Fruit fly (Drosophila melanogaster) whole organism, embryonic: ENCODE measurements around the gene alpha-Man-Ia.

ENCODE experiments used
- BtbVII ChIP-seq: fragments of 200-800 bp; sonication (Bioruptor generic); optimal IDR thresholded peaks from 3 replicates; lab custom pipeline; 2017; ENCODE audit warnings: missing biosample characterization, mild to moderate bottlenecking, missing genetic modification characterization
- CG12299 ChIP-seq: fragments of 200-800 bp; sonication (Bioruptor generic); optimal IDR thresholded peaks from 2 replicates; lab custom pipeline; 2018; ENCODE audit warnings: missing biosample characterization, mild to moderate bottlenecking, missing genetic modification characterization
- CG13287 ChIP-seq: fragments of 200-800 bp; sonication (Bioruptor generic); IDR thresholded peaks from 2 replicates; pipeline ENCODE4 v1.3.6; 2022; ENCODE audit warnings: missing biosample characterization, missing genetic modification characterization; ENCODE audit not compliant: partially characterized antibody
- CG15073 ChIP-seq: fragments of 200-800 bp; sonication (Bioruptor generic); optimal IDR thresholded peaks from 2 replicates; lab custom pipeline; 2016; ENCODE audit warnings: missing biosample characterization, missing genetic modification characterization
- CG16815 ChIP-seq: fragments of 200-800 bp; sonication (Bioruptor generic); optimal IDR thresholded peaks from 3 replicates; lab custom pipeline; 2017; ENCODE audit warnings: missing biosample characterization, mild to moderate bottlenecking, missing genetic modification characterization
- CG18764 ChIP-seq: fragments of 200-800 bp; sonication (Bioruptor generic); optimal IDR thresholded peaks from 3 replicates; lab custom pipeline; 2016; ENCODE audit warnings: missing biosample characterization, missing genetic modification characterization
- CG2199 ChIP-seq: fragments of 200-800 bp; sonication (Bioruptor generic); IDR thresholded peaks from 3 replicates; pipeline ENCODE4 v1.3.6; 2022; ENCODE audit warnings: missing biosample characterization, missing genetic modification characterization
- CG31441 ChIP-seq: fragments of 200-800 bp; sonication (Bioruptor generic); IDR thresholded peaks from 2 replicates; pipeline ENCODE4 v1.3.6; 2022; ENCODE audit warnings: missing biosample characterization, missing genetic modification characterization
- CG33557 ChIP-seq: fragments of 200-800 bp; sonication (Bioruptor generic); optimal IDR thresholded peaks from 2 replicates; lab custom pipeline; 2019; ENCODE audit warnings: missing biosample characterization, mild to moderate bottlenecking, missing genetic modification characterization, moderate library complexity
- CG4328 ChIP-seq: fragments of 200-800 bp; sonication (Bioruptor generic); optimal IDR thresholded peaks from 3 replicates; lab custom pipeline; 2017; ENCODE audit warnings: missing biosample characterization, missing genetic modification reagents, missing genetic modification characterization
- CG4424 ChIP-seq: fragments of 200-800 bp; sonication (Bioruptor generic); optimal IDR thresholded peaks from 3 replicates; lab custom pipeline; 2016; ENCODE audit warnings: missing biosample characterization, missing genetic modification characterization
- CG4730 ChIP-seq: fragments of 200-800 bp; sonication (Bioruptor generic); IDR thresholded peaks from 2 replicates; pipeline ENCODE4 v1.3.6; 2022; ENCODE audit warnings: missing biosample characterization, missing genetic modification characterization
- CG6254 ChIP-seq: fragments of 200-800 bp; sonication (Bioruptor generic); optimal IDR thresholded peaks from 3 replicates; lab custom pipeline; 2017; ENCODE audit warnings: mild to moderate bottlenecking, missing biosample characterization, missing genetic modification reagents, missing genetic modification characterization
- CG6272 ChIP-seq: fragments of 200-800 bp; sonication (Bioruptor generic); IDR thresholded peaks from 2 replicates; pipeline ENCODE4 v1.3.6; 2022; ENCODE audit warnings: missing biosample characterization, missing genetic modification characterization
- CG6654 ChIP-seq: fragments of 200-800 bp; sonication (Bioruptor generic); optimal IDR thresholded peaks from 2 replicates; lab custom pipeline; 2017; ENCODE audit warnings: missing biosample characterization, mild to moderate bottlenecking, missing genetic modification characterization
- CG7271 ChIP-seq: fragments of 200-800 bp; sonication (Bioruptor generic); optimal IDR thresholded peaks from 2 replicates; lab custom pipeline; 2018; ENCODE audit warnings: missing biosample characterization, mild to moderate bottlenecking, missing genetic modification characterization, moderate library complexity
- Doc3 ChIP-seq: fragments of 200-800 bp; sonication (Bioruptor generic); IDR thresholded peaks from 3 replicates; pipeline ENCODE4 v1.3.6; 2022; ENCODE audit warnings: missing biosample characterization, missing genetic modification characterization; ENCODE audit not compliant: partially characterized antibody
- HLH3B ChIP-seq: fragments of 200-800 bp; sonication (Bioruptor generic); IDR thresholded peaks from 2 replicates; pipeline ENCODE4 v1.3.6; 2022; ENCODE audit warnings: missing biosample characterization, missing genetic modification characterization
- HLH4C ChIP-seq: fragments of 200-800 bp; sonication (Bioruptor generic); IDR thresholded peaks from 3 replicates; pipeline ENCODE4 v1.3.6; 2022; ENCODE audit warnings: missing biosample characterization, missing genetic modification characterization; ENCODE audit not compliant: partially characterized antibody
- HmgD ChIP-seq: fragments of 200-800 bp; sonication (Bioruptor generic); optimal IDR thresholded peaks from 3 replicates; lab custom pipeline; 2016; ENCODE audit warnings: missing biosample characterization, missing genetic modification characterization
- Hr78 ChIP-seq, 2 experiments: fragments of 200-800 bp in 1 of 2; fragments of >200 bp in 1 of 2; sonication (Bioruptor generic) in 1 of 2; optimal IDR thresholded peaks; 2 replicates each; lab custom pipeline; 2017 to 2019; ENCODE audit warnings: missing biosample characterization in 2 of 2, missing genetic modification characterization in 2 of 2, mild to moderate bottlenecking in 1 of 2, moderate library complexity in 1 of 2
- Jarid2 ChIP-seq: fragments of 200-800 bp; sonication (Bioruptor generic); optimal IDR thresholded peaks from 3 replicates; lab custom pipeline; 2017; ENCODE audit warnings: mild to moderate bottlenecking, missing biosample characterization, missing genetic modification reagents, missing genetic modification characterization
- Lhr ChIP-seq: fragments of 200-800 bp; sonication (Bioruptor generic); optimal IDR thresholded peaks from 3 replicates; lab custom pipeline; 2017; ENCODE audit warnings: mild to moderate bottlenecking, missing biosample characterization, missing genetic modification reagents, missing genetic modification characterization
- Neu2 ChIP-seq: fragments of 200-800 bp; sonication (Bioruptor generic); optimal IDR thresholded peaks from 3 replicates; lab custom pipeline; 2016; ENCODE audit warnings: missing biosample characterization, missing genetic modification characterization, borderline replicate concordance
- Oaz ChIP-seq: fragments of 200-800 bp; sonication (Bioruptor generic); IDR thresholded peaks from 2 replicates; pipeline ENCODE4 v1.3.6; 2022; ENCODE audit warnings: missing biosample characterization, missing genetic modification characterization
- Oli ChIP-seq: fragments of 200-800 bp; sonication (Bioruptor generic); optimal IDR thresholded peaks from 2 replicates; lab custom pipeline; 2018; ENCODE audit warnings: missing biosample characterization, mild to moderate bottlenecking, missing genetic modification characterization, moderate library complexity
- PHDP ChIP-seq: fragments of 200-800 bp; sonication (Bioruptor generic); optimal IDR thresholded peaks from 3 replicates; lab custom pipeline; 2018; ENCODE audit warnings: missing biosample characterization, mild to moderate bottlenecking, missing genetic modification characterization, moderate library complexity
- Sox102F ChIP-seq: fragments of 200-800 bp; sonication (Bioruptor generic); optimal IDR thresholded peaks from 2 replicates; lab custom pipeline; 2018; ENCODE audit warnings: missing biosample characterization, mild to moderate bottlenecking, missing genetic modification characterization, moderate library complexity
- Ssrp ChIP-seq: fragments of 200-800 bp; sonication (Bioruptor generic); optimal IDR thresholded peaks from 2 replicates; lab custom pipeline; 2018; ENCODE audit warnings: missing biosample characterization, mild to moderate bottlenecking, missing genetic modification characterization, moderate library complexity
- TFAM ChIP-seq: fragments of 200-800 bp; sonication (Bioruptor generic); optimal IDR thresholded peaks from 2 replicates; lab custom pipeline; 2017; ENCODE audit warnings: missing biosample characterization, missing genetic modification characterization, inconsistent platforms
- YL-1 ChIP-seq: fragments of 200-800 bp; sonication (Bioruptor generic); optimal IDR thresholded peaks from 3 replicates; lab custom pipeline; 2017; ENCODE audit warnings: missing biosample characterization, mild to moderate bottlenecking, missing genetic modification characterization
- ap ChIP-seq: fragments of 200-800 bp; sonication (Bioruptor generic); IDR thresholded peaks from 2 replicates; pipeline ENCODE4 v1.3.6; 2022; ENCODE audit warnings: missing biosample characterization, missing genetic modification characterization
- ase ChIP-seq: fragments of 200-800 bp; sonication (Bioruptor generic); IDR thresholded peaks from 3 replicates; pipeline ENCODE4 v1.3.6; 2022; ENCODE audit warnings: missing biosample characterization, missing genetic modification characterization
- ato ChIP-seq: fragments of 200-800 bp; sonication (Bioruptor generic); IDR thresholded peaks from 2 replicates; pipeline ENCODE4 v1.3.6; 2022; ENCODE audit warnings: missing biosample characterization, missing genetic modification characterization; ENCODE audit not compliant: partially characterized antibody
- chif ChIP-seq, 2 experiments: fragments of 200-800 bp; sonication (Bioruptor generic); optimal IDR thresholded peaks; 3 replicates each; lab custom pipeline; 2016; ENCODE audit warnings: missing biosample characterization in 2 of 2, missing genetic modification characterization in 2 of 2
- dmrt99B ChIP-seq: fragments of 200-800 bp; sonication (Bioruptor generic); optimal IDR thresholded peaks from 2 replicates; lab custom pipeline; 2018; ENCODE audit warnings: missing biosample characterization, mild to moderate bottlenecking, missing genetic modification characterization, moderate library complexity
- esg ChIP-seq: fragments of 200-800 bp; sonication (Bioruptor generic); conservative IDR thresholded peaks from 2 replicates; pipeline ENCODE4 v1.3.6; 2022; ENCODE audit warnings: missing biosample characterization, missing genetic modification characterization
- fd102C ChIP-seq: fragments of 200-800 bp; sonication (Bioruptor generic); optimal IDR thresholded peaks from 2 replicates; lab custom pipeline; 2018; ENCODE audit warnings: missing biosample characterization, mild to moderate bottlenecking, missing genetic modification characterization, moderate library complexity
- fd64A ChIP-seq: fragments of 200-800 bp; sonication (Bioruptor generic); optimal IDR thresholded peaks from 3 replicates; lab custom pipeline; 2018; ENCODE audit warnings: missing biosample characterization, mild to moderate bottlenecking, missing genetic modification characterization
- gcm ChIP-seq: fragments of 200-800 bp; sonication (Bioruptor generic); optimal IDR thresholded peaks from 2 replicates; lab custom pipeline; 2019; ENCODE audit warnings: missing biosample characterization, mild to moderate bottlenecking, missing genetic modification characterization, moderate library complexity
- gcm2 ChIP-seq: fragments of 200-800 bp; sonication (Bioruptor generic); optimal IDR thresholded peaks from 2 replicates; lab custom pipeline; 2016; ENCODE audit warnings: missing biosample characterization, missing genetic modification characterization
- gem ChIP-seq: fragments of 200-800 bp; sonication (Bioruptor generic); optimal IDR thresholded peaks from 2 replicates; lab custom pipeline; 2019; ENCODE audit warnings: missing biosample characterization, mild to moderate bottlenecking, missing genetic modification characterization, moderate library complexity
- ken ChIP-seq: fragments of 200-800 bp; sonication (Bioruptor generic); IDR thresholded peaks from 3 replicates; pipeline ENCODE4 v1.3.6; 2022; ENCODE audit warnings: missing biosample characterization, missing genetic modification characterization
- nau ChIP-seq: fragments of 200-800 bp; sonication (Bioruptor generic); optimal IDR thresholded peaks from 3 replicates; lab custom pipeline; 2017; ENCODE audit warnings: missing biosample characterization, mild to moderate bottlenecking, missing genetic modification characterization, missing genetic modification reagents
- pan ChIP-seq, 4 experiments: fragments of >200 bp in 3 of 4; fragments of 200-800 bp in 1 of 4; sonication (Bioruptor generic) in 1 of 4; optimal IDR thresholded peaks in 3 of 4; IDR thresholded peaks in 1 of 4; 2 replicates each; pipeline versions ENCODE4 v1.3.6 to Lab custom; 2017 to 2022; ENCODE audit warnings: missing biosample characterization in 2 of 4, missing genetic modification characterization in 2 of 4, mixed read lengths in 1 of 4
- pho ChIP-seq: fragments of 200-800 bp; sonication (Bioruptor generic); optimal IDR thresholded peaks from 2 replicates; lab custom pipeline; 2016; ENCODE audit warnings: missing biosample characterization, missing genetic modification characterization
- pnt ChIP-seq: fragments of 200-800 bp; sonication (Bioruptor generic); optimal IDR thresholded peaks from 3 replicates; lab custom pipeline; 2016; ENCODE audit warnings: missing biosample characterization, missing genetic modification characterization
- sens ChIP-seq: fragments of 200-800 bp; sonication (Bioruptor generic); peaks from one replicate; lab custom pipeline; 2016; ENCODE audit warnings: missing biosample characterization, missing genetic modification characterization
- sim ChIP-seq: fragments of 200-800 bp; sonication (Bioruptor generic); IDR thresholded peaks from 2 replicates; pipeline ENCODE4 v1.3.6; 2022; ENCODE audit warnings: missing biosample characterization, missing genetic modification characterization

The alpha-Man-Ia gene

DNA sequence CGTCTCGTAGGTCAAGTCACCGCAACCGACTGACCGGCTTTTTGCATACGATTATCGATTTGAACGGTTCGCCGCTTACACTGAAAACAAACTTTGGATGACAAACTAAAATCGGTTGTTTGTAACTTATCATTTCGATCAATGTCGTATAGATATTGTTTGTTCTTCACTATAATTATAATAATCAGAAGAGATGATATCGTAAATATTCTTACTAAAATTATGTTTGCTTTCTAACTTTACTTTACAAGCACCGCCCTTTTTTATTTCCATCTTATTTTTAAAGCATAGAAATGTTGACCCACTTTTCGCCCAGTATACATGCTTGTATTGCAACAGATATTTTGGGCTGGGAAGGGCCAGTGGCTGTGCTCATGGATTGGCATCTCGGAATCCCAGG lies 92.7 kb downstream of the alpha-Man-Ia start, which contains the start of gene CG2961 (continued):
- TF ChIP-seq ase (GFP tag; lab: Robert Waterston, UW) (0 out of 3 replicates have a peak, but pooled peaks have one; percentile 8), Sox102F (GFP tag; lab: Kevin White, UChicago) (peak; percentile 64), pan (optimal IDR thresholded peaks at IDR 0.05; lab: Kevin White, UChicago) (no peak), pan (GFP tag; optimal IDR thresholded peaks at IDR 0.05 in 1 of 2, IDR thresholded peaks at IDR 0.05 in 1 of 2) (peak in 1 of 2 experiments; percentile 57), CG31441 (GFP tag; lab: Robert Waterston, UW) (no peak), Neu2 (GFP tag; lab: Kevin White, UChicago) (no peak), gem (peak; percentile 59), CG6272 (GFP tag; lab: Robert Waterston, UW) (no peak), ken (no peak), fd64A (GFP tag; lab: Kevin White, UChicago) (no peak), nau (GFP tag; lab: Kevin White, UChicago) (peak; percentile 8), sens (GFP tag; lab: Kevin White, UChicago) (peak; percentile 83), CG4424 (GFP tag; lab: Kevin White, UChicago) (no peak), CG6654 (GFP tag; lab: Kevin White, UChicago) (no peak), HLH3B (0 out of 2 replicates have a peak, but pooled peaks have one; percentile 22), Oli (tag; lab: Kevin White, UChicago) (peak; percentile 47), Oaz (GFP tag; lab: Robert Waterston, UW) (peak; percentile 38; the same call in 1 of the 2 replicates), fd102C (no peak), PHDP (tag; lab: Kevin White, UChicago) (peak; percentile 25), ato (GFP tag; lab: Robert Waterston, UW) (no peak), ap (GFP tag; lab: Robert Waterston, UW) (peak; percentile 38; the same call in 1 of the 2 replicates)

DNA sequence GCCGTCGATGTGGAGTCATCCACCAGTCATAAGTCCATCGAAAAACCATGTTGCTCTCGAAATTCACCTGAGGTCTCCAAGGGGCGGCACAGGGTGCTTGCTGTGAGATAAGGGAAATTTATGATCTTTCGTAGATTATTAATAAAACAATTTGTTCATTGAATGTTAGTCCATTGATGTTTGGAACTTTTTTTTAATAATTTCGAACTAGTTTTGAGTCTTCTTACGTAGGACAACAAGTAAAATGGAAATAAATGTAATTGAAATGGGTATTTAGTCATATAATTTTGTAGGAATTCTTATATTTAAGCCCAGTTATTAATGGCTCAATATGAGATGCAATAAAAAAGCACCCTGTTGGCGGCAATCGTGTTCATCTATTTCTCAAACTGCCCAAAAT lies 93.3 kb downstream of the alpha-Man-Ia start:
- peak; percentile 63 for TF ChIP-seq pho (GFP tag; lab: Kevin White, UChicago)
- TF ChIP-seq HLH4C (GFP tag; lab: Robert Waterston, UW), result no peak
- peak; percentile 36 for TF ChIP-seq CG4328 (GFP tag; lab: Kevin White, UChicago)
- TF ChIP-seq Ssrp, result peak; percentile 80
- TF ChIP-seq CG2199, result no peak
- no peak for TF ChIP-seq HmgD (GFP tag; lab: Kevin White, UChicago)
- TF ChIP-seq gcm2 (GFP tag; lab: Kevin White, UChicago), result peak; percentile 17
- TF ChIP-seq esg (GFP tag; lab: Robert Waterston, UW), result peak; percentile 58
- no peak for TF ChIP-seq CG15073 (GFP tag; lab: Kevin White, UChicago)
- peak; percentile 75 for TF ChIP-seq CG12299 (tag; lab: Kevin White, UChicago)
- TF ChIP-seq sim (GFP tag; lab: Robert Waterston, UW), result no peak
- TF ChIP-seq TFAM (GFP tag; lab: Kevin White, UChicago), result no peak
- no peak for TF ChIP-seq Doc3 (GFP tag; lab: Robert Waterston, UW)
- peak; percentile 81 for TF ChIP-seq gcm (GFP tag; lab: Kevin White, UChicago)
- TF ChIP-seq CG18764 (GFP tag; lab: Kevin White, UChicago), result no peak
- TF ChIP-seq Lhr, result peak; percentile 6
- peak; percentile 70 for TF ChIP-seq CG6254
- TF ChIP-seq Jarid2 (GFP tag; lab: Kevin White, UChicago), result no peak
- TF ChIP-seq CG33557, result no peak
- TF ChIP-seq CG7271 (tag; lab: Kevin White, UChicago), result no peak
- no peak for TF ChIP-seq CG4730 (GFP tag; lab: Robert Waterston, UW)
- no peak for TF ChIP-seq YL-1 (GFP tag; lab: Kevin White, UChicago)
- no peak for TF ChIP-seq CG13287
- TF ChIP-seq BtbVII (GFP tag; lab: Kevin White, UChicago), result peak; percentile 75
- TF ChIP-seq CG16815 (GFP tag; lab: Kevin White, UChicago), result peak; percentile 19
- peak; percentile 54 to 60 for TF ChIP-seq chif (GFP tag; optimal IDR thresholded peaks at IDR 0.05; lab: Kevin White, UChicago)
- TF ChIP-seq Hr78 (GFP tag; optimal IDR thresholded peaks at IDR 0.05; lab: Kevin White, UChicago), result no peak
- TF ChIP-seq dmrt99B (tag; lab: Kevin White, UChicago), result peak; percentile 89
- peak; percentile 7 for TF ChIP-seq pnt (GFP tag; lab: Kevin White, UChicago)
